Fruit fly (Drosophila melanogaster) whole organism, embryonic: ENCODE measurements around the gene ohgt.
A peak's percentile ranks its signal among the peaks of the same experiment; 100 is the strongest.

ENCODE experiments used
- BEAF-32 ChIP-seq: fragments of 200-800 bp; sonication (Bioruptor generic); optimal IDR thresholded peaks from 3 replicates; lab custom pipeline; 2017; ENCODE audit warnings: missing biosample characterization, missing genetic modification characterization, mild to moderate bottlenecking, moderate library complexity, missing genetic modification reagents
- Bgb ChIP-seq: fragments of 200-800 bp; sonication (Bioruptor generic); IDR thresholded peaks from 2 replicates; pipeline ENCODE4 v1.3.6; 2022; ENCODE audit warnings: missing biosample characterization, missing genetic modification characterization; ENCODE audit not compliant: partially characterized antibody
- CG10267 ChIP-seq: fragments of 200-800 bp; sonication (Bioruptor generic); optimal IDR thresholded peaks from 2 replicates; lab custom pipeline; 2018; ENCODE audit warnings: missing biosample characterization, mild to moderate bottlenecking, missing genetic modification characterization, moderate library complexity
- CG14710 ChIP-seq: fragments of 200-800 bp; sonication (Bioruptor generic); optimal IDR thresholded peaks from 3 replicates; lab custom pipeline; 2019; ENCODE audit warnings: missing biosample characterization, mild to moderate bottlenecking, missing genetic modification characterization, moderate library complexity
- CG15514 ChIP-seq: fragments of 200-800 bp; sonication (Bioruptor generic); optimal IDR thresholded peaks from 3 replicates; lab custom pipeline; 2017; ENCODE audit warnings: missing biosample characterization, missing genetic modification characterization, mild to moderate bottlenecking, moderate library complexity, missing genetic modification reagents
- CG1603 ChIP-seq: fragments of 200-800 bp; sonication (Bioruptor generic); optimal IDR thresholded peaks from 2 replicates; lab custom pipeline; 2019; ENCODE audit warnings: missing biosample characterization, mild to moderate bottlenecking, missing genetic modification characterization, moderate library complexity
- CG16863 ChIP-seq: fragments of 200-800 bp; sonication (Bioruptor generic); optimal IDR thresholded peaks from 3 replicates; lab custom pipeline; 2016; ENCODE audit warnings: missing biosample characterization, missing genetic modification characterization
- CG17361 ChIP-seq: fragments of 200-800 bp; sonication (Bioruptor generic); IDR thresholded peaks from 3 replicates; pipeline ENCODE4 v1.3.6; 2022; ENCODE audit warnings: missing biosample characterization, missing genetic modification characterization
- CG18011 ChIP-seq: fragments of 200-800 bp; sonication (Bioruptor generic); optimal IDR thresholded peaks from 2 replicates; lab custom pipeline; 2017; ENCODE audit warnings: missing biosample characterization, missing genetic modification characterization, mild to moderate bottlenecking, moderate library complexity, missing genotype
- CG2116 ChIP-seq: fragments of 200-800 bp; sonication (Bioruptor generic); optimal IDR thresholded peaks from 3 replicates; lab custom pipeline; 2018; ENCODE audit warnings: missing biosample characterization, mild to moderate bottlenecking, missing genetic modification characterization
- CG34224 ChIP-seq: fragments of 200-800 bp; sonication (Bioruptor generic); IDR thresholded peaks from 3 replicates; pipeline ENCODE4 v1.3.6; 2022; ENCODE audit warnings: missing biosample characterization, missing genetic modification characterization; ENCODE audit not compliant: partially characterized antibody
- CG34376 ChIP-seq: fragments of 200-800 bp; sonication (Bioruptor generic); optimal IDR thresholded peaks from 2 replicates; lab custom pipeline; 2018; ENCODE audit warnings: missing biosample characterization, mild to moderate bottlenecking, missing genetic modification characterization
- CG8290 ChIP-seq, 3 experiments: fragments of 200-800 bp; sonication (Bioruptor generic); optimal IDR thresholded peaks; 2 replicates each; lab custom pipeline; 2016 to 2019; ENCODE audit warnings: missing biosample characterization in 3 of 3, missing genetic modification characterization in 3 of 3, mild to moderate bottlenecking in 2 of 3, moderate library complexity in 1 of 3
- CG9215 ChIP-seq: fragments of 200-800 bp; sonication (Bioruptor generic); IDR thresholded peaks from 2 replicates; pipeline ENCODE4 v1.3.6; 2022; ENCODE audit warnings: missing biosample characterization, missing genetic modification characterization
- Dll ChIP-seq: fragments of 200-800 bp; sonication (Bioruptor generic); IDR thresholded peaks from 4 replicates; pipeline ENCODE4 v1.3.6; 2022; ENCODE audit warnings: missing biosample characterization, missing genetic modification characterization; ENCODE audit not compliant: partially characterized antibody
- Doc3 ChIP-seq: fragments of 200-800 bp; sonication (Bioruptor generic); IDR thresholded peaks from 3 replicates; pipeline ENCODE4 v1.3.6; 2022; ENCODE audit warnings: missing biosample characterization, missing genetic modification characterization; ENCODE audit not compliant: partially characterized antibody
- HLH4C ChIP-seq: fragments of 200-800 bp; sonication (Bioruptor generic); IDR thresholded peaks from 3 replicates; pipeline ENCODE4 v1.3.6; 2022; ENCODE audit warnings: missing biosample characterization, missing genetic modification characterization; ENCODE audit not compliant: partially characterized antibody
- Med ChIP-seq: fragments of 200-800 bp; sonication (Bioruptor generic); peaks from one replicate; lab custom pipeline; 2016; ENCODE audit warnings: missing biosample characterization, missing genetic modification characterization, mild to moderate bottlenecking, inconsistent platforms, moderate library complexity
- Nf-YC ChIP-seq: fragments of 200-800 bp; optimal IDR thresholded peaks from 3 replicates; lab custom pipeline; 2019; ENCODE audit warnings: missing biosample characterization, mild to moderate bottlenecking, missing genetic modification characterization, moderate library complexity
- Oaz ChIP-seq: fragments of 200-800 bp; sonication (Bioruptor generic); IDR thresholded peaks from 2 replicates; pipeline ENCODE4 v1.3.6; 2022; ENCODE audit warnings: missing biosample characterization, missing genetic modification characterization
- Scr ChIP-seq: fragments of 200-800 bp; sonication (Bioruptor generic); IDR thresholded peaks from 2 replicates; pipeline ENCODE4 v1.3.6; 2022; ENCODE audit warnings: missing biosample characterization, missing genetic modification characterization; ENCODE audit not compliant: partially characterized antibody
- Sry-δ ChIP-seq: fragments of 200-800 bp; sonication (Bioruptor generic); optimal IDR thresholded peaks from 2 replicates; lab custom pipeline; 2016; ENCODE audit warnings: missing biosample characterization, missing genetic modification characterization
- amos ChIP-seq: fragments of 200-800 bp; sonication (Bioruptor generic); IDR thresholded peaks from 2 replicates; pipeline ENCODE4 v1.3.6; 2022; ENCODE audit warnings: missing biosample characterization, missing genetic modification characterization; ENCODE audit not compliant: partially characterized antibody
- bbx ChIP-seq: fragments of 200-800 bp; sonication (Bioruptor generic); IDR thresholded peaks from 2 replicates; pipeline ENCODE4 v1.3.6; 2022; ENCODE audit warnings: missing biosample characterization, missing genetic modification characterization; ENCODE audit not compliant: partially characterized antibody
- bsh ChIP-seq, 2 experiments: fragments of 200-800 bp; sonication (Bioruptor generic); optimal IDR thresholded peaks; 2 replicates each; lab custom pipeline; 2017 to 2018; ENCODE audit warnings: mild to moderate bottlenecking in 2 of 2, missing biosample characterization in 2 of 2, missing genetic modification characterization in 2 of 2, moderate library complexity in 1 of 2
- chm ChIP-seq: fragments of 200-800 bp; sonication (Bioruptor generic); IDR thresholded peaks from 2 replicates; pipeline ENCODE4 v1.3.6; 2022; ENCODE audit warnings: missing biosample characterization, missing genetic modification characterization
- crp ChIP-seq, 2 experiments: fragments of 200-800 bp; sonication (Bioruptor generic); optimal IDR thresholded peaks; 2 replicates in 1 of 2; 3 replicates in 1 of 2; lab custom pipeline; 2017; ENCODE audit warnings: missing biosample characterization in 2 of 2, missing genetic modification characterization in 2 of 2, mild to moderate bottlenecking in 1 of 2, moderate library complexity in 1 of 2
- exex ChIP-seq: fragments of 200-800 bp; sonication (Bioruptor generic); optimal IDR thresholded peaks from 4 replicates; lab custom pipeline; 2018; ENCODE audit warnings: missing biosample characterization, mild to moderate bottlenecking, missing genetic modification characterization, moderate library complexity
- gfzf ChIP-seq: fragments of 200-800 bp; sonication (Bioruptor generic); optimal IDR thresholded peaks from 2 replicates; lab custom pipeline; 2016; ENCODE audit warnings: missing biosample characterization, mild to moderate bottlenecking, missing genetic modification characterization, moderate library complexity
- hb ChIP-seq: fragments of 200-800 bp; sonication (Bioruptor generic); IDR thresholded peaks from 3 replicates; pipeline ENCODE4 v1.3.6; 2022; ENCODE audit warnings: missing biosample characterization, missing genetic modification characterization; ENCODE audit not compliant: partially characterized antibody
- hbn ChIP-seq: fragments of 200-800 bp; sonication (Bioruptor generic); IDR thresholded peaks from 2 replicates; pipeline ENCODE4 v1.3.6; 2022; ENCODE audit warnings: missing biosample characterization, missing genetic modification characterization; ENCODE audit not compliant: partially characterized antibody
- hkb ChIP-seq, 2 experiments: fragments of 200-800 bp in 1 of 2; fragments of >200 bp in 1 of 2; sonication (Bioruptor generic) in 1 of 2; IDR thresholded peaks in 1 of 2; optimal IDR thresholded peaks in 1 of 2; 2 replicates each; pipeline versions ENCODE4 v1.3.6 to Lab custom; 2017 to 2022; ENCODE audit warnings: missing biosample characterization in 1 of 2, missing genetic modification characterization in 1 of 2
- lbe ChIP-seq: fragments of 200-800 bp; sonication (Bioruptor generic); optimal IDR thresholded peaks from 2 replicates; lab custom pipeline; 2016; ENCODE audit warnings: missing biosample characterization, mild to moderate bottlenecking, missing genetic modification characterization
- lov ChIP-seq, 2 experiments: fragments of 200-800 bp in 1 of 2; fragments of >200 bp in 1 of 2; sonication (Bioruptor generic) in 1 of 2; IDR thresholded peaks in 1 of 2; optimal IDR thresholded peaks in 1 of 2; 2 replicates in 1 of 2; 3 replicates in 1 of 2; pipeline versions ENCODE4 v1.3.6 to Lab custom; 2017 to 2022; ENCODE audit warnings: missing biosample characterization in 1 of 2, missing genetic modification characterization in 1 of 2
- nerfin-2 ChIP-seq: fragments of 200-800 bp; sonication (Bioruptor generic); IDR thresholded peaks from 2 replicates; pipeline ENCODE4 v1.3.6; 2022; ENCODE audit warnings: missing biosample characterization, missing genetic modification characterization; ENCODE audit not compliant: partially characterized antibody
- pzg ChIP-seq: fragments of 200-800 bp; sonication (Bioruptor generic); optimal IDR thresholded peaks from 3 replicates; lab custom pipeline; 2018; ENCODE audit warnings: missing biosample characterization, mild to moderate bottlenecking, missing genetic modification characterization, moderate library complexity
- schlank ChIP-seq: fragments of 200-800 bp; sonication (Bioruptor generic); optimal IDR thresholded peaks from 2 replicates; lab custom pipeline; 2018; ENCODE audit warnings: missing biosample characterization, mild to moderate bottlenecking, missing genetic modification characterization
- scrt ChIP-seq: fragments of 200-800 bp; sonication (Bioruptor generic); optimal IDR thresholded peaks from 2 replicates; lab custom pipeline; 2018; ENCODE audit warnings: missing biosample characterization, mild to moderate bottlenecking, missing genetic modification characterization, moderate library complexity
- sens ChIP-seq: fragments of 200-800 bp; sonication (Bioruptor generic); peaks from one replicate; lab custom pipeline; 2016; ENCODE audit warnings: missing biosample characterization, missing genetic modification characterization
- unc-4 ChIP-seq: fragments of 200-800 bp; sonication (Bioruptor generic); IDR thresholded peaks from 2 replicates; pipeline ENCODE4 v1.3.6; 2022; ENCODE audit warnings: missing biosample characterization, missing genetic modification characterization; ENCODE audit not compliant: partially characterized antibody
- wdn ChIP-seq: fragments of 200-800 bp; sonication (Bioruptor generic); IDR thresholded peaks from 2 replicates; pipeline ENCODE4 v1.3.6; 2022; ENCODE audit warnings: missing biosample characterization, missing genetic modification characterization
- zf30C ChIP-seq: fragments of 200-800 bp; sonication (Bioruptor generic); optimal IDR thresholded peaks from 3 replicates; lab custom pipeline; 2018; ENCODE audit warnings: missing biosample characterization, mild to moderate bottlenecking, missing genetic modification characterization

The ohgt gene

dm6 chr3R:10045343-10045742 is 3.7 kb upstream of the ohgt start, which contains the start of the genes CG11722 and mtTFB2 (continued):
- TF ChIP-seq crp (GFP tag; optimal IDR thresholded peaks at IDR 0.05; lab: Kevin White, UChicago) (peak; percentile 50 to 95), CG18011 (GFP tag; lab: Kevin White, UChicago) (peak; percentile 92), CG10267 (tag; lab: Kevin White, UChicago) (peak; percentile 91), CG9215 (GFP tag; lab: Robert Waterston, UW) (no peak), CG14710 (tag; lab: Kevin White, UChicago) (peak; percentile 14), schlank (tag; lab: Kevin White, UChicago) (no peak), Scr (peak; percentile 52), CG1603 (tag; lab: Kevin White, UChicago) (peak; percentile 21), Sry-δ (GFP tag; lab: Kevin White, UChicago) (peak; percentile 29), HLH4C (0 out of 3 replicates have a peak, but pooled peaks have one; percentile 47), CG16863 (GFP tag; lab: Kevin White, UChicago) (no peak), bbx (GFP tag; lab: Robert Waterston, UW) (peak; percentile 39), Nf-YC (peak; percentile 82), nerfin-2 (GFP tag; lab: Robert Waterston, UW) (peak; percentile 48; the same call in 1 of the 2 replicates), gfzf (GFP tag; lab: Kevin White, UChicago) (peak; percentile 2), lov (optimal IDR thresholded peaks at IDR 0.05; lab: Kevin White, UChicago) (no peak), lov (GFP tag; IDR thresholded peaks at IDR 0.05; lab: Robert Waterston, UW) (no peak), CG34224 (peak; percentile 72), bsh (GFP tag; optimal IDR thresholded peaks at IDR 0.05; lab: Kevin White, UChicago) (no peak), CG17361 (no peak), hbn (GFP tag; lab: Robert Waterston, UW) (peak; percentile 63; the same call in 1 of the 2 replicates), CG34376 (GFP tag; lab: Kevin White, UChicago) (peak; percentile 21), exex (tag; lab: Kevin White, UChicago) (peak; percentile 63), chm (peak; percentile 18; the same call in 1 of the 2 replicates), Bgb (peak; percentile 41; the same call in 1 of the 2 replicates), BEAF-32 (GFP tag; lab: Kevin White, UChicago) (peak; percentile 33), Med (GFP tag; lab: Kevin White, UChicago) (peak; percentile 29), zf30C (GFP tag; lab: Kevin White, UChicago) (no peak), unc-4 (GFP tag; lab: Robert Waterston, UW) (peak; percentile 60), CG2116 (GFP tag; lab: Kevin White, UChicago) (peak; percentile 50), lbe (GFP tag; lab: Kevin White, UChicago) (peak; percentile 50), Doc3 (GFP tag; lab: Robert Waterston, UW) (peak; percentile 47; the same call in 1 of the 3 replicates), pzg (GFP tag; lab: Kevin White, UChicago) (peak; percentile 53), amos (peak; percentile 52; the same call in 1 of the 2 replicates), CG15514 (GFP tag; lab: Kevin White, UChicago) (peak; percentile 45), wdn (GFP tag; lab: Robert Waterston, UW) (no peak), CG8290 (GFP tag; optimal IDR thresholded peaks at IDR 0.05; lab: Kevin White, UChicago) (no peak), CG8290 (tag; optimal IDR thresholded peaks at IDR 0.05; lab: Kevin White, UChicago) (peak in 1 of 2 experiments; percentile 37), sens (GFP tag; lab: Kevin White, UChicago) (peak; percentile 36), Dll (GFP tag; lab: Robert Waterston, UW) (peak; percentile 72), hb (GFP tag; lab: Robert Waterston, UW) (0 out of 3 replicates have a peak, but pooled peaks have one; percentile 13), hkb (optimal IDR thresholded peaks at IDR 0.05; lab: Kevin White, UChicago) (no peak), hkb (GFP tag; IDR thresholded peaks at IDR 0.05; lab: Robert Waterston, UW) (no peak), Oaz (GFP tag; lab: Robert Waterston, UW) (no peak), scrt (GFP tag; lab: Kevin White, UChicago) (peak; percentile 90)
